Worm (Caenorhabditis elegans): ENCODE measurements around the gene daf-15.

ce11 chrIV:9408004-9408403 lies 22.0 kb downstream of the daf-15 start, which contains the start of gene F56D5.5:
- TF ChIP-seq nhr-11 (tag; optimal IDR thresholded peaks at IDR 0.05) (no peak), unc-42 (tag; optimal IDR thresholded peaks at IDR 0.05) (no peak), ets-4 (tag; optimal IDR thresholded peaks at IDR 0.05) (no peak), fkh-10 (GFP tag; optimal IDR thresholded peaks at IDR 0.05) (no peak)
